Worm (Caenorhabditis elegans) whole organism, L3 larva: Measurements from ENCODE around the gene bcc-1.

Source experiments
- R02D3.7 ChIP-seq: fragments of 150-350 bp; optimal IDR thresholded peaks from 2 replicates; lab custom pipeline; 2014; ENCODE audit warnings: missing biosample characterization, missing genetic modification characterization
- ZK546.5 ChIP-seq: sonication (generic microtip); optimal IDR thresholded peaks from 2 replicates; lab custom pipeline; 2017; ENCODE audit warnings: missing biosample characterization, missing genetic modification characterization
- aly-2 ChIP-seq: fragments of 150-350 bp; optimal IDR thresholded peaks from 2 replicates; lab custom pipeline; 2014; ENCODE audit warnings: missing biosample characterization, missing genetic modification characterization
- ama-1 ChIP-seq: fragments of 150-350 bp; optimal IDR thresholded peaks from 2 replicates; lab custom pipeline; 2018
- ceh-16 ChIP-seq: sonication (generic microtip); optimal IDR thresholded peaks from 2 replicates; lab custom pipeline; 2017; ENCODE audit warnings: missing biosample characterization, missing genetic modification characterization
- ceh-28 ChIP-seq: fragments of 150-350 bp; optimal IDR thresholded peaks from 2 replicates; lab custom pipeline; 2014; ENCODE audit warnings: missing biosample characterization, missing genetic modification reagents, missing genetic modification characterization
- ceh-82 ChIP-seq: fragments of 150-350 bp; optimal IDR thresholded peaks from 2 replicates; lab custom pipeline; 2014; ENCODE audit warnings: missing biosample characterization, missing genetic modification characterization
- ceh-9 ChIP-seq: sonication (generic microtip); optimal IDR thresholded peaks from 2 replicates; lab custom pipeline; 2018; ENCODE audit warnings: missing biosample characterization, missing genetic modification characterization
- daf-12 ChIP-seq: fragments of 150-350 bp; optimal IDR thresholded peaks from 2 replicates; lab custom pipeline; 2014; ENCODE audit warnings: missing biosample characterization, missing genetic modification reagents, missing genetic modification characterization
- egl-27 ChIP-seq: sonication (generic microtip); optimal IDR thresholded peaks from 4 replicates; lab custom pipeline; 2017; ENCODE audit warnings: missing biosample characterization, missing genetic modification reagents, missing genetic modification characterization
- egl-5 ChIP-seq: fragments of 150-350 bp; optimal IDR thresholded peaks from 2 replicates; lab custom pipeline; 2017; ENCODE audit warnings: missing biosample characterization, missing genetic modification reagents, missing genetic modification characterization, inconsistent platforms
- elt-1 ChIP-seq: fragments of 150-350 bp; optimal IDR thresholded peaks from 2 replicates; lab custom pipeline; 2014; ENCODE audit warnings: missing biosample characterization, missing genetic modification characterization
- elt-2 ChIP-seq: sonication (generic microtip); optimal IDR thresholded peaks from 2 replicates; lab custom pipeline; 2016; ENCODE audit warnings: missing genetic modification reagents, mild to moderate bottlenecking, missing genetic modification characterization, missing compliant biosample characterization
- elt-3 ChIP-seq, 3 experiments: fragments of 150-350 bp in 1 of 3; sonication (generic microtip) in 2 of 3; optimal IDR thresholded peaks; 2 replicates in 2 of 3; 4 replicates in 1 of 3; lab custom pipeline; 2014 to 2017; ENCODE audit warnings: missing biosample characterization in 3 of 3, missing genetic modification characterization in 3 of 3
- eor-1 ChIP-seq, 2 experiments: fragments of 150-350 bp; optimal IDR thresholded peaks; 2 replicates each; lab custom pipeline; 2014 to 2018; ENCODE audit warnings: missing biosample characterization in 2 of 2, missing genetic modification characterization in 2 of 2
- fkh-10 ChIP-seq: sonication (generic microtip); optimal IDR thresholded peaks from 2 replicates; lab custom pipeline; 2017; ENCODE audit warnings: missing biosample characterization, missing genetic modification reagents, missing genetic modification characterization
- fkh-2 ChIP-seq: fragments of 150-350 bp; optimal IDR thresholded peaks from 2 replicates; lab custom pipeline; 2014; ENCODE audit warnings: missing biosample characterization, missing genetic modification reagents, missing genetic modification characterization
- hmg-11 ChIP-seq: sonication (generic microtip); optimal IDR thresholded peaks from 2 replicates; lab custom pipeline; 2016; ENCODE audit warnings: missing genetic modification characterization, missing compliant biosample characterization
- jun-1 ChIP-seq: fragments of 150-350 bp; optimal IDR thresholded peaks from 2 replicates; lab custom pipeline; 2014; ENCODE audit warnings: missing biosample characterization, missing genetic modification reagents, missing genetic modification characterization
- lin-39 ChIP-seq: fragments of 150-350 bp; optimal IDR thresholded peaks from 2 replicates; lab custom pipeline; 2018; ENCODE audit warnings: missing biosample characterization, missing genetic modification reagents, missing genetic modification characterization
- lsy-12 ChIP-seq: sonication (generic microtip); optimal IDR thresholded peaks from 2 replicates; lab custom pipeline; 2016; ENCODE audit warnings: mild to moderate bottlenecking, missing genetic modification characterization, missing compliant biosample characterization
- mdl-1 ChIP-seq: fragments of 150-350 bp; optimal IDR thresholded peaks from 2 replicates; lab custom pipeline; 2014; ENCODE audit warnings: missing biosample characterization, missing genetic modification characterization
- mml-1 ChIP-seq: fragments of 150-350 bp; sonication (generic microtip); optimal IDR thresholded peaks from 3 replicates; lab custom pipeline; 2014; ENCODE audit warnings: missing biosample characterization, missing genetic modification characterization
- nfya-1 ChIP-seq: sonication (generic microtip); optimal IDR thresholded peaks from 2 replicates; lab custom pipeline; 2017; ENCODE audit warnings: missing genetic modification characterization, mild to moderate bottlenecking, missing compliant biosample characterization, antibody characterized with exemption, moderate library complexity; ENCODE audit not compliant: insufficient read depth
- nhr-11 ChIP-seq: fragments of 150-350 bp; optimal IDR thresholded peaks from 2 replicates; lab custom pipeline; 2014; ENCODE audit warnings: missing biosample characterization, missing genetic modification characterization
- nhr-12 ChIP-seq: fragments of 150-350 bp; optimal IDR thresholded peaks from 2 replicates; lab custom pipeline; 2014; ENCODE audit warnings: missing biosample characterization, missing genetic modification characterization
- nhr-23 ChIP-seq: fragments of 150-350 bp; optimal IDR thresholded peaks from 2 replicates; lab custom pipeline; 2014; ENCODE audit warnings: missing biosample characterization, missing genetic modification reagents, missing genetic modification characterization
- nhr-237 ChIP-seq: fragments of 150-350 bp; optimal IDR thresholded peaks from 2 replicates; lab custom pipeline; 2014; ENCODE audit warnings: missing biosample characterization, missing genetic modification characterization
- nhr-25 ChIP-seq: sonication (generic microtip); optimal IDR thresholded peaks from 2 replicates; lab custom pipeline; 2017; ENCODE audit warnings: missing biosample characterization, missing genetic modification characterization
- nhr-28 ChIP-seq: fragments of 150-350 bp; optimal IDR thresholded peaks from 2 replicates; lab custom pipeline; 2014; ENCODE audit warnings: missing biosample characterization, missing genetic modification characterization
- nhr-43 ChIP-seq: sonication (generic microtip); optimal IDR thresholded peaks from 2 replicates; lab custom pipeline; 2016; ENCODE audit warnings: mild to moderate bottlenecking, missing genetic modification characterization, missing compliant biosample characterization; ENCODE audit not compliant: poor library complexity, severe bottlenecking
- nhr-67 ChIP-seq: fragments of 150-350 bp; optimal IDR thresholded peaks from 2 replicates; lab custom pipeline; 2014; ENCODE audit warnings: missing biosample characterization, missing genetic modification characterization
- nhr-76 ChIP-seq: fragments of 150-350 bp; sonication (generic microtip); optimal IDR thresholded peaks from 5 replicates; lab custom pipeline; 2014; ENCODE audit warnings: missing biosample characterization, missing genetic modification characterization
- nhr-77 ChIP-seq: fragments of 150-350 bp; optimal IDR thresholded peaks from 2 replicates; lab custom pipeline; 2014; ENCODE audit warnings: missing biosample characterization, missing genetic modification characterization
- pha-4 ChIP-seq: fragments of 150-350 bp; optimal IDR thresholded peaks from 2 replicates; lab custom pipeline; 2014; ENCODE audit warnings: missing biosample characterization, missing genetic modification reagents, missing genetic modification characterization
- pqm-1 ChIP-seq: fragments of 150-350 bp; optimal IDR thresholded peaks from 2 replicates; lab custom pipeline; 2017; ENCODE audit warnings: missing biosample characterization, missing genetic modification characterization, inconsistent platforms
- sea-2 ChIP-seq: fragments of 150-350 bp; sonication (generic microtip); optimal IDR thresholded peaks from 4 replicates; lab custom pipeline; 2014; ENCODE audit warnings: missing biosample characterization, missing genetic modification reagents, missing genetic modification characterization
- skn-1 ChIP-seq: fragments of 150-350 bp; optimal IDR thresholded peaks from 2 replicates; lab custom pipeline; 2014; ENCODE audit warnings: missing biosample characterization, missing genetic modification characterization
- snpc-4 ChIP-seq: fragments of 150-350 bp; optimal IDR thresholded peaks from 2 replicates; lab custom pipeline; 2014; ENCODE audit warnings: missing biosample characterization, missing genetic modification characterization
- tbx-2 ChIP-seq: sonication (generic microtip); optimal IDR thresholded peaks from 2 replicates; lab custom pipeline; 2016; ENCODE audit warnings: mild to moderate bottlenecking, missing genetic modification characterization, missing compliant biosample characterization
- unc-39 ChIP-seq: sonication (generic microtip); optimal IDR thresholded peaks from 4 replicates; lab custom pipeline; 2017; ENCODE audit warnings: missing biosample characterization, missing genetic modification characterization
- unc-62 ChIP-seq: fragments of 150-350 bp; sonication (generic microtip); optimal IDR thresholded peaks from 4 replicates; lab custom pipeline; 2014; ENCODE audit warnings: missing biosample characterization, missing genetic modification reagents, missing genetic modification characterization
- zag-1 ChIP-seq: fragments of 150-350 bp; optimal IDR thresholded peaks from 2 replicates; lab custom pipeline; 2014; ENCODE audit warnings: missing biosample characterization, missing genetic modification characterization
- ztf-11 ChIP-seq: fragments of 150-350 bp; optimal IDR thresholded peaks from 2 replicates; lab custom pipeline; 2014; ENCODE audit warnings: missing biosample characterization, missing genetic modification characterization
- ztf-4 ChIP-seq: fragments of 150-350 bp; optimal IDR thresholded peaks from 2 replicates; lab custom pipeline; 2014; ENCODE audit warnings: missing biosample characterization, missing genetic modification characterization

The bcc-1 gene

ce11 chrIV:11092502-11093080 is at the start of gene bcc-1:
Gene bcc-1, minus strand, starts transcription at chrIV:11092552.
- TF ChIP-seq sea-2 (GFP tag; lab: Kevin White, UChicago) (no peak), egl-5 (tag; lab: Kevin White, UChicago) (no peak), nhr-25 (tag; lab: Kevin White, UChicago) (no peak), ceh-9 (no peak), ceh-16 (tag; lab: Kevin White, UChicago) (no peak), tbx-2 (tag; lab: Kevin White, UChicago) (no peak), snpc-4 (no peak), ztf-4 (tag; lab: Kevin White, UChicago) (no peak), nhr-28 (tag; lab: Kevin White, UChicago) (no peak), fkh-2 (tag; lab: Kevin White, UChicago) (no peak), aly-2 (tag; lab: Kevin White, UChicago) (no peak), zag-1 (tag; lab: Kevin White, UChicago) (no peak), mdl-1 (tag; lab: Kevin White, UChicago) (no peak), ceh-28 (tag; lab: Kevin White, UChicago) (peak; percentile 19), unc-39 (tag; lab: Kevin White, UChicago) (no peak), lsy-12 (no peak), elt-3 (tag; optimal IDR thresholded peaks at IDR 0.05; lab: Kevin White, UChicago) (peak in 1 of 3 experiments; percentile 57), eor-1 (tag; optimal IDR thresholded peaks at IDR 0.05; lab: Kevin White, UChicago) (no peak), nhr-23 (tag; lab: Kevin White, UChicago) (peak; percentile 88), fkh-10 (GFP tag; lab: Kevin White, UChicago) (no peak), skn-1 (no peak), pha-4 (no peak), lin-39 (tag; lab: Kevin White, UChicago) (no peak), nhr-77 (tag; lab: Kevin White, UChicago) (no peak), nhr-67 (no peak), nhr-11 (no peak), ztf-11 (tag; lab: Kevin White, UChicago) (no peak), jun-1 (no peak), ceh-82 (tag; lab: Kevin White, UChicago) (no peak), elt-1 (tag; lab: Kevin White, UChicago) (no peak), ama-1 (lab: Kevin White, UChicago) (no peak), nhr-43 (tag; lab: Kevin White, UChicago) (peak; percentile 0), nfya-1 (no peak), mml-1 (tag; lab: Kevin White, UChicago) (no peak), nhr-237 (tag; lab: Kevin White, UChicago) (no peak), elt-2 (tag; lab: Kevin White, UChicago) (no peak), R02D3.7 (no peak), nhr-12 (no peak), unc-62 (GFP tag; lab: Kevin White, UChicago) (peak; percentile 69), egl-27 (tag; lab: Kevin White, UChicago) (peak; percentile 1), daf-12 (no peak), nhr-76 (tag; lab: Kevin White, UChicago) (no peak)

- TF ChIP-seq ceh-82 (tag; lab: Kevin White, UChicago) = no peak
- no peak for TF ChIP-seq hmg-11 (tag; lab: Kevin White, UChicago)
- TF ChIP-seq elt-2 (tag; lab: Kevin White, UChicago) = no peak
- TF ChIP-seq fkh-10 (GFP tag; lab: Kevin White, UChicago) = no peak
- TF ChIP-seq jun-1 = no peak
- no peak for TF ChIP-seq ztf-4 (tag; lab: Kevin White, UChicago)
- TF ChIP-seq nhr-25 (tag; lab: Kevin White, UChicago) = no peak
- no peak for TF ChIP-seq R02D3.7
- no peak for TF ChIP-seq ZK546.5
- TF ChIP-seq pqm-1 (tag; lab: Kevin White, UChicago) = no peak
Measured at ce11 chrIV:11131268-11131667, 38.9 kb upstream of the bcc-1 start, which contains the start of gene ard-1. Gene ard-1, plus strand, starts transcription at chrIV:11131279.
